Worm (Caenorhabditis elegans): ENCODE data around the gene F17E9.3.

DNA sequence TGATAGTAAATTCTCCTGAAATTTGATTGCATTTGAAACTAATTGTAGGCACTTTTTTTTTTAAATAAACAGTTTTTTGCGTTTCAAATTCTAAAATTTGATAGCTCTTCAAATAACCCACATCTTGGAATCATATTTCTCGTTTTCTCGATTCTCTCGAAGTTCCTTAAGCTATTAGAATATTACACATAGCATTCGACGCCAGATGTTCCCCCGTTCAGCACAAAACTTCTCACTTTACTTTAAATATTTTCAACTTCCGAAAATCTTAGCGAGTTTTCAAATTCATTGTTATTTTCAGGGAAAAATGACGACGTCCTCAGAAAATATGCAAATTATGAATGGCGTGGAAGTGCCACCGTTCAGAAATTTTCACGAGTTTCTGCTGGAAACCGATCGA, 25.0 kb downstream of the F17E9.3 start, which contains the start of gene praf-3:
- TF ChIP-seq R02D3.7 (tag; optimal IDR thresholded peaks at IDR 0.05) (no peak), mxl-3 (GFP tag; optimal IDR thresholded peaks at IDR 0.05) (no peak), dpl-1 (GFP tag; optimal IDR thresholded peaks at IDR 0.05) (no peak), lin-15B (tag; optimal IDR thresholded peaks at IDR 0.05) (no peak), ceh-28 (tag; optimal IDR thresholded peaks at IDR 0.05) (no peak), nhr-28 (tag; optimal IDR thresholded peaks at IDR 0.05) (no peak), nhr-11 (tag; optimal IDR thresholded peaks at IDR 0.05) (no peak), unc-62 (GFP tag; optimal IDR thresholded peaks at IDR 0.05 in 1 of 2) (no peak), unc-62 (tag; optimal IDR thresholded peaks at IDR 0.05) (no peak), ceh-62 (tag; optimal IDR thresholded peaks at IDR 0.05) (no peak), hlh-11 (tag; optimal IDR thresholded peaks at IDR 0.05) (no peak)
